Worm (Caenorhabditis elegans) whole organism, L2 larva: ENCODE results near the gene Y7A5A.8.

Experiments
- Y55F3AM.14 ChIP-seq: fragments of 200-800 bp; sonication (Bioruptor generic); optimal IDR thresholded peaks from 2 replicates; lab custom pipeline; 2018; ENCODE audit warnings: mild to moderate bottlenecking, missing genetic modification characterization, missing compliant biosample characterization
- alr-1 ChIP-seq: fragments of 150-350 bp; optimal IDR thresholded peaks from 2 replicates; lab custom pipeline; 2014; ENCODE audit warnings: missing biosample characterization, missing genetic modification characterization
- ceh-82 ChIP-seq: fragments of 150-350 bp; optimal IDR thresholded peaks from 2 replicates; lab custom pipeline; 2014; ENCODE audit warnings: missing biosample characterization, missing genetic modification characterization
- elt-1 ChIP-seq: fragments of 150-350 bp; optimal IDR thresholded peaks from 2 replicates; lab custom pipeline; 2014; ENCODE audit warnings: missing biosample characterization, missing genetic modification characterization
- lin-13 ChIP-seq: fragments of 150-350 bp; optimal IDR thresholded peaks from 2 replicates; lab custom pipeline; 2014; ENCODE audit warnings: missing biosample characterization, missing genetic modification reagents, missing genetic modification characterization
- lsy-2 ChIP-seq, 2 experiments: fragments of 150-350 bp in 1 of 2; sonication (generic microtip) in 1 of 2; optimal IDR thresholded peaks; 2 replicates each; lab custom pipeline; 2014 to 2017; ENCODE audit warnings: missing biosample characterization in 2 of 2, missing genetic modification characterization in 2 of 2
- mdl-1 ChIP-seq, 2 experiments: fragments of 150-350 bp in 1 of 2; sonication (generic microtip) in 1 of 2; optimal IDR thresholded peaks; 2 replicates each; lab custom pipeline; 2017; ENCODE audit warnings: missing biosample characterization in 2 of 2, missing genetic modification characterization in 2 of 2
- nhr-237 ChIP-seq: fragments of 150-350 bp; optimal IDR thresholded peaks from 2 replicates; lab custom pipeline; 2014; ENCODE audit warnings: missing biosample characterization, missing genetic modification characterization
- peb-1 ChIP-seq: fragments of 150-350 bp; optimal IDR thresholded peaks from 2 replicates; lab custom pipeline; 2014; ENCODE audit warnings: missing biosample characterization, missing genetic modification characterization
- snpc-4 ChIP-seq: fragments of 150-350 bp; optimal IDR thresholded peaks from 2 replicates; lab custom pipeline; 2014; ENCODE audit warnings: missing biosample characterization, missing genetic modification characterization
- unc-62 ChIP-seq: fragments of 150-350 bp; optimal IDR thresholded peaks from 2 replicates; lab custom pipeline; 2014; ENCODE audit warnings: missing biosample characterization, missing genetic modification reagents, missing genetic modification characterization
- zag-1 ChIP-seq: fragments of 150-350 bp; optimal IDR thresholded peaks from 2 replicates; lab custom pipeline; 2014; ENCODE audit warnings: missing biosample characterization, missing genetic modification characterization
- ztf-1 ChIP-seq: fragments of 200-800 bp; sonication (Bioruptor generic); conservative IDR thresholded peaks from 2 replicates; pipeline ENCODE4 v1.3.6; 2022; ENCODE audit warnings: missing genetic modification characterization, missing compliant biosample characterization

ce11 chrX:15773262-15773908, 48.9 kb upstream of the Y7A5A.8 start, which contains the start of gene Y7A5A.13:
- TF ChIP-seq elt-1 (tag; lab: Kevin White, UChicago) (no peak), ceh-82 (tag; lab: Kevin White, UChicago) (no peak), Y55F3AM.14 (GFP tag; lab: Kevin White, UChicago) (no peak), lsy-2 (tag; optimal IDR thresholded peaks at IDR 0.05; lab: Kevin White, UChicago) (no peak), peb-1 (tag; lab: Kevin White, UChicago) (no peak), mdl-1 (tag; optimal IDR thresholded peaks at IDR 0.05; lab: Kevin White, UChicago) (no peak), zag-1 (tag; lab: Kevin White, UChicago) (no peak), nhr-237 (no peak), lin-13 (GFP tag; lab: Kevin White, UChicago) (no peak), snpc-4 (tag; lab: Kevin White, UChicago) (no peak), alr-1 (tag; lab: Kevin White, UChicago) (no peak), unc-62 (GFP tag; lab: Kevin White, UChicago) (no peak), ztf-1 (no peak)
